Worm (Caenorhabditis elegans) whole organism, L2 larva: ENCODE measurements around the gene F47C12.8.

Source experiments
- C34F6.9 ChIP-seq: fragments of 150-350 bp; optimal IDR thresholded peaks from 2 replicates; lab custom pipeline; 2014; ENCODE audit warnings: missing biosample characterization, missing genetic modification characterization
- R02D3.7 ChIP-seq: fragments of 150-350 bp; optimal IDR thresholded peaks from 2 replicates; lab custom pipeline; 2014; ENCODE audit warnings: missing biosample characterization, missing genetic modification characterization
- ZK546.5 ChIP-seq: sonication (generic microtip); optimal IDR thresholded peaks from 2 replicates; lab custom pipeline; 2017; ENCODE audit warnings: missing biosample characterization, missing genetic modification characterization
- ama-1 ChIP-seq: fragments of 150-350 bp; optimal IDR thresholded peaks from 2 replicates; lab custom pipeline; 2018; ENCODE audit warnings: inconsistent platforms
- ceh-16 ChIP-seq: fragments of 150-350 bp; optimal IDR thresholded peaks from 2 replicates; lab custom pipeline; 2014; ENCODE audit warnings: missing biosample characterization, missing genetic modification characterization
- ceh-82 ChIP-seq: fragments of 150-350 bp; optimal IDR thresholded peaks from 2 replicates; lab custom pipeline; 2014; ENCODE audit warnings: missing biosample characterization, missing genetic modification characterization
- dmd-4 ChIP-seq: sonication (generic microtip); optimal IDR thresholded peaks from 2 replicates; lab custom pipeline; 2017; ENCODE audit warnings: missing biosample characterization, missing genetic modification characterization
- egl-27 ChIP-seq: sonication (generic microtip); optimal IDR thresholded peaks from 3 replicates; lab custom pipeline; 2017; ENCODE audit warnings: missing biosample characterization, missing genetic modification reagents, missing genetic modification characterization
- fos-1 ChIP-seq: fragments of 150-350 bp; optimal IDR thresholded peaks from 2 replicates; lab custom pipeline; 2014; ENCODE audit warnings: missing biosample characterization, missing genetic modification characterization
- lin-11 ChIP-seq: fragments of 150-350 bp; sonication (generic microtip); optimal IDR thresholded peaks from 2 replicates; lab custom pipeline; 2014; ENCODE audit warnings: missing biosample characterization, missing genetic modification characterization, inconsistent platforms, mixed read lengths
- lin-13 ChIP-seq: fragments of 150-350 bp; optimal IDR thresholded peaks from 2 replicates; lab custom pipeline; 2014; ENCODE audit warnings: missing biosample characterization, missing genetic modification reagents, missing genetic modification characterization
- lin-39 ChIP-seq: fragments of 150-350 bp; optimal IDR thresholded peaks from 2 replicates; lab custom pipeline; 2014; ENCODE audit warnings: missing biosample characterization, missing genetic modification reagents, missing genetic modification characterization
- lsy-2 ChIP-seq, 2 experiments: fragments of 150-350 bp in 1 of 2; sonication (generic microtip) in 1 of 2; optimal IDR thresholded peaks; 2 replicates each; lab custom pipeline; 2014 to 2017; ENCODE audit warnings: missing biosample characterization in 2 of 2, missing genetic modification characterization in 2 of 2
- mab-5 ChIP-seq: fragments of 150-350 bp; optimal IDR thresholded peaks from 2 replicates; lab custom pipeline; 2014; ENCODE audit warnings: missing biosample characterization, missing genetic modification characterization
- mbf-1 ChIP-seq: sonication (generic microtip); optimal IDR thresholded peaks from 2 replicates; lab custom pipeline; 2017; ENCODE audit warnings: missing biosample characterization, missing genetic modification characterization
- mdl-1 ChIP-seq, 2 experiments: fragments of 150-350 bp in 1 of 2; sonication (generic microtip) in 1 of 2; optimal IDR thresholded peaks; 2 replicates each; lab custom pipeline; 2017; ENCODE audit warnings: missing biosample characterization in 2 of 2, missing genetic modification characterization in 2 of 2
- nhr-10 ChIP-seq: sonication (generic microtip); optimal IDR thresholded peaks from 2 replicates; lab custom pipeline; 2017; ENCODE audit warnings: missing biosample characterization, missing genetic modification characterization
- nhr-11 ChIP-seq: fragments of 150-350 bp; optimal IDR thresholded peaks from 2 replicates; lab custom pipeline; 2014; ENCODE audit warnings: missing biosample characterization, missing genetic modification characterization
- nhr-12 ChIP-seq: fragments of 150-350 bp; optimal IDR thresholded peaks from 2 replicates; lab custom pipeline; 2014; ENCODE audit warnings: missing biosample characterization, missing genetic modification characterization
- nhr-129 ChIP-seq: fragments of 150-350 bp; optimal IDR thresholded peaks from 2 replicates; lab custom pipeline; 2014; ENCODE audit warnings: missing biosample characterization, missing genetic modification characterization
- nhr-21 ChIP-seq: fragments of 150-350 bp; optimal IDR thresholded peaks from 2 replicates; lab custom pipeline; 2014; ENCODE audit warnings: missing biosample characterization, missing genetic modification characterization
- nhr-23 ChIP-seq: fragments of 150-350 bp; optimal IDR thresholded peaks from 2 replicates; lab custom pipeline; 2014; ENCODE audit warnings: missing biosample characterization, missing genetic modification reagents, missing genetic modification characterization
- nhr-237 ChIP-seq: fragments of 150-350 bp; optimal IDR thresholded peaks from 2 replicates; lab custom pipeline; 2014; ENCODE audit warnings: missing biosample characterization, missing genetic modification characterization
- nhr-25 ChIP-seq: fragments of 150-350 bp; sonication (generic microtip); optimal IDR thresholded peaks from 3 replicates; lab custom pipeline; 2014; ENCODE audit warnings: missing biosample characterization, missing genetic modification characterization
- peb-1 ChIP-seq: fragments of 150-350 bp; optimal IDR thresholded peaks from 2 replicates; lab custom pipeline; 2014; ENCODE audit warnings: missing biosample characterization, missing genetic modification characterization
- sem-4 ChIP-seq: fragments of 150-350 bp; optimal IDR thresholded peaks from 2 replicates; lab custom pipeline; 2014; ENCODE audit warnings: missing biosample characterization, missing genetic modification reagents, missing genetic modification characterization
- sma-3 ChIP-seq: sonication (generic microtip); optimal IDR thresholded peaks from 2 replicates; lab custom pipeline; 2016; ENCODE audit warnings: missing genetic modification reagents, missing genetic modification characterization, missing compliant biosample characterization
- sma-9 ChIP-seq, 2 experiments: fragments of 150-350 bp in 1 of 2; sonication (generic microtip) in 1 of 2; optimal IDR thresholded peaks; 2 replicates each; lab custom pipeline; 2014 to 2016; ENCODE audit warnings: missing genetic modification characterization in 2 of 2, mild to moderate bottlenecking in 1 of 2, missing biosample characterization in 1 of 2, missing compliant biosample characterization in 1 of 2, missing genetic modification reagents in 1 of 2, moderate library complexity in 1 of 2
- snpc-4 ChIP-seq: fragments of 150-350 bp; optimal IDR thresholded peaks from 2 replicates; lab custom pipeline; 2014; ENCODE audit warnings: missing biosample characterization, missing genetic modification characterization
- unc-39 ChIP-seq: fragments of 150-350 bp; optimal IDR thresholded peaks from 2 replicates; lab custom pipeline; 2014; ENCODE audit warnings: missing biosample characterization, missing genetic modification characterization
- unc-55 ChIP-seq: fragments of 150-350 bp; sonication (generic microtip); optimal IDR thresholded peaks from 3 replicates; lab custom pipeline; 2014; ENCODE audit warnings: missing biosample characterization, missing genetic modification reagents, missing genetic modification characterization
- zag-1 ChIP-seq: fragments of 150-350 bp; optimal IDR thresholded peaks from 2 replicates; lab custom pipeline; 2014; ENCODE audit warnings: missing biosample characterization, missing genetic modification characterization
- ztf-1 ChIP-seq: fragments of 200-800 bp; sonication (Bioruptor generic); conservative IDR thresholded peaks from 2 replicates; pipeline ENCODE4 v1.3.6; 2022; ENCODE audit warnings: missing genetic modification characterization, missing compliant biosample characterization
- ztf-11 ChIP-seq: sonication (generic microtip); optimal IDR thresholded peaks from 2 replicates; lab custom pipeline; 2017; ENCODE audit warnings: missing biosample characterization, missing genetic modification characterization
- ztf-4 ChIP-seq: fragments of 150-350 bp; optimal IDR thresholded peaks from 2 replicates; lab custom pipeline; 2014; ENCODE audit warnings: missing biosample characterization, missing genetic modification characterization

F47C12.8 gene

ce11 chrIV:3988132-3988531, 10.3 kb downstream of the F47C12.8 start:
- TF ChIP-seq ceh-16 (tag; lab: Kevin White, UChicago): no peak
- no peak for TF ChIP-seq lin-11 (tag; lab: Kevin White, UChicago)
- no peak for TF ChIP-seq nhr-11 (tag; lab: Kevin White, UChicago)
- TF ChIP-seq lin-39 (tag; lab: Kevin White, UChicago): no peak
- no peak for TF ChIP-seq unc-55
- TF ChIP-seq zag-1 (tag; lab: Kevin White, UChicago): no peak
- no peak for TF ChIP-seq mab-5 (tag; lab: Kevin White, UChicago)
- TF ChIP-seq ceh-82 (tag; lab: Kevin White, UChicago): no peak
- no peak for TF ChIP-seq mdl-1 (tag; optimal IDR thresholded peaks at IDR 0.05; lab: Kevin White, UChicago)
- TF ChIP-seq sem-4 (tag; lab: Kevin White, UChicago): no peak
- TF ChIP-seq nhr-10: no peak
- no peak for TF ChIP-seq dmd-4 (tag; lab: Kevin White, UChicago)
- TF ChIP-seq C34F6.9 (tag; lab: Kevin White, UChicago): no peak

- TF ChIP-seq sma-3 (GFP tag; lab: Kevin White, UChicago): no peak
- no peak for TF ChIP-seq sem-4 (tag; lab: Kevin White, UChicago)
- TF ChIP-seq nhr-25 (tag; lab: Kevin White, UChicago): no peak
- TF ChIP-seq ceh-16 (tag; lab: Kevin White, UChicago): no peak
- TF ChIP-seq ama-1 (lab: Kevin White, UChicago): no peak
- no peak for TF ChIP-seq fos-1
- TF ChIP-seq unc-55: no peak
- no peak for TF ChIP-seq nhr-12 (tag; lab: Kevin White, UChicago)
- no peak for TF ChIP-seq R02D3.7 (tag; lab: Kevin White, UChicago)
- no peak for TF ChIP-seq mbf-1 (tag; lab: Kevin White, UChicago)
- TF ChIP-seq mdl-1 (tag; optimal IDR thresholded peaks at IDR 0.05; lab: Kevin White, UChicago): no peak
- no peak for TF ChIP-seq sma-9 (GFP tag; optimal IDR thresholded peaks at IDR 0.05; lab: Kevin White, UChicago)
- TF ChIP-seq sma-9 (tag; optimal IDR thresholded peaks at IDR 0.05; lab: Kevin White, UChicago): no peak
- no peak for TF ChIP-seq nhr-237 (tag; lab: Kevin White, UChicago)
- no peak for TF ChIP-seq ztf-1
- no peak for TF ChIP-seq nhr-23 (tag; lab: Kevin White, UChicago)
Observed at ce11 chrIV:3981601-3982000, 16.8 kb downstream of the F47C12.8 start, which contains the start of gene srh-223. TSS of gene srh-223 (plus strand) at chrIV:3981901.

DNA sequence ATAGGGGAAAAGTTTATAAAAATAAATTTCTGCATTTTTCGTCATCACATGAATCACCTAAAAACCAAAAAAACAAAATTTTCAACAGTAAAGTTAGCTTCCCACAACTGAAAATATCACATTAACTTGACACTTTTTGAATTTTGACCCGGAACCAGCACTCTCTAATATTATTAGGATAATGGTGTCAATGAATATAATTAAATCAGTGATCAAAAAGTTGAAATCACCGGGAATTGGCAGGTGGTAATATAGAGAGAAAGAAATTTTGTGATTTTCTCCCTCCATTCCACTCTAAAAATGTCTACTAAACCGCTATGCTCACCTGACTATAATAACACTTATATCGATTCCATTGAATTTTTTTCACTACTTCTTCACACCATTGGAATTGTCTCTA, 18.9 kb downstream of the F47C12.8 start, which contains the start of gene srh-222:
Gene srh-222, plus strand, starts transcription at position 301 of the 400 bp plus-strand sequence.
- TF ChIP-seq lsy-2 (tag; optimal IDR thresholded peaks at IDR 0.05; lab: Kevin White, UChicago) (no peak), snpc-4 (tag; lab: Kevin White, UChicago) (no peak), peb-1 (tag; lab: Kevin White, UChicago) (no peak), sem-4 (tag; lab: Kevin White, UChicago) (no peak), mdl-1 (tag; optimal IDR thresholded peaks at IDR 0.05; lab: Kevin White, UChicago) (no peak), lin-13 (GFP tag; lab: Kevin White, UChicago) (no peak), ama-1 (lab: Kevin White, UChicago) (no peak), mbf-1 (tag; lab: Kevin White, UChicago) (no peak), nhr-23 (tag; lab: Kevin White, UChicago) (no peak), dmd-4 (tag; lab: Kevin White, UChicago) (no peak), ztf-4 (tag; lab: Kevin White, UChicago) (no peak)
- TF ChIP-seq, all 48 proteins: peak for 0

ce11 chrIV:3977965-3978523, 20.4 kb downstream of the F47C12.8 start, which contains the start of gene srh-220:
TSS of gene srh-220 (minus strand) at chrIV:3978015.
- TF ChIP-seq ztf-11 (tag; lab: Kevin White, UChicago) (no peak), lin-11 (tag; lab: Kevin White, UChicago) (no peak), egl-27 (tag; lab: Kevin White, UChicago) (no peak), ZK546.5 (no peak), nhr-21 (tag; lab: Kevin White, UChicago) (no peak), C34F6.9 (tag; lab: Kevin White, UChicago) (no peak), sma-3 (GFP tag; lab: Kevin White, UChicago) (no peak), sem-4 (tag; lab: Kevin White, UChicago) (no peak), snpc-4 (tag; lab: Kevin White, UChicago) (no peak), fos-1 (no peak), unc-55 (no peak), nhr-129 (no peak), unc-39 (tag; lab: Kevin White, UChicago) (no peak), ztf-1 (no peak), zag-1 (tag; lab: Kevin White, UChicago) (no peak)
- TF ChIP-seq, all 48 proteins: peak for 0
